Worm (Caenorhabditis elegans): ENCODE data around the gene B0228.8.

DNA sequence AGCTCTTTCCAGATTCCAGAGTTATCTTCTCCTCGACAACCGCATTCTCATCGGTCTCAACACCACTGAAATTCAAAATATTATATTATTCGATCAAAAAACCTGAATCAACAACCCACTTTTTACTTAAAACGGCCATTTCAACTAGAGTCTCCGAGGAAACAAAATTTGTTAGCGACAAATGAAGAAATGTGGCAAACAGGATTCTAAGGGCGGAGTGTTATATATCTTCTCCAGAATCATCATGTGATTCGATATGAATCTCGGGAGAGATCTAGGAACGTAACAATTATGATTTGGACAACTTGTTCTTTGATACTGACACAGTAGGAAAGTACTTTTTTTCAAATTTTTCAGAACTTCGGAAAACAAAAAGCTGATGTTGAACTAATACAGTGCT is 14.9 kb upstream of the B0228.8 start:
- TF ChIP-seq hlh-30 (tag; optimal IDR thresholded peaks at IDR 0.05; ENCODE audit: insufficient read depth) (no peak), pha-4 (tag; optimal IDR thresholded peaks at IDR 0.05) (no peak), nhr-232 (tag; optimal IDR thresholded peaks at IDR 0.05) (no peak), fkh-10 (GFP tag; optimal IDR thresholded peaks at IDR 0.05) (no peak), F13H6.1 (tag; optimal IDR thresholded peaks at IDR 0.05) (no peak), pag-3 (tag; optimal IDR thresholded peaks at IDR 0.05; ENCODE audit: borderline replicate concordance) (no peak), rnt-1 (tag; optimal IDR thresholded peaks at IDR 0.05) (no peak), ceh-48 (tag; optimal IDR thresholded peaks at IDR 0.05) (no peak)

Measured in whole organism, late embryonic.